Fruit fly (Drosophila melanogaster) whole organism, prepupa: ENCODE data around the gene CG46244.

Experiments used
- Blimp-1 ChIP-seq: fragments of 200-800 bp; sonication (Bioruptor generic); optimal IDR thresholded peaks from 3 replicates; lab custom pipeline; 2017; ENCODE audit warnings: missing biosample characterization, missing genetic modification characterization, mild to moderate bottlenecking, moderate library complexity, missing genetic modification reagents
- CG10631 ChIP-seq: fragments of 200-800 bp; sonication (Bioruptor generic); optimal IDR thresholded peaks from 2 replicates; lab custom pipeline; 2016; ENCODE audit warnings: missing biosample characterization, missing genetic modification characterization
- CG11294 ChIP-seq: fragments of 200-800 bp; sonication (Bioruptor generic); IDR thresholded peaks from 2 replicates; pipeline ENCODE4 v1.3.6; 2022; ENCODE audit warnings: missing biosample characterization, missing genetic modification characterization
- CG11762 ChIP-seq: fragments of 200-800 bp; sonication (Bioruptor generic); optimal IDR thresholded peaks from 3 replicates; lab custom pipeline; 2016; ENCODE audit warnings: missing biosample characterization, missing genetic modification characterization; ENCODE audit not compliant: insufficient read depth
- CG11902 ChIP-seq: fragments of 200-800 bp; sonication (Bioruptor generic); optimal IDR thresholded peaks from 3 replicates; lab custom pipeline; 2016; ENCODE audit warnings: missing biosample characterization, missing genetic modification characterization
- CG15336 ChIP-seq: fragments of 200-800 bp; sonication (Bioruptor generic); IDR thresholded peaks from 2 replicates; pipeline ENCODE4 v1.3.6; 2022; ENCODE audit warnings: missing biosample characterization, missing genetic modification characterization
- CG3032 ChIP-seq: fragments of 200-800 bp; optimal IDR thresholded peaks from 2 replicates; lab custom pipeline; 2019; ENCODE audit warnings: missing biosample characterization, mild to moderate bottlenecking, missing genetic modification characterization, moderate library complexity
- CG31627 ChIP-seq: fragments of 200-800 bp; sonication (Bioruptor generic); optimal IDR thresholded peaks from 3 replicates; lab custom pipeline; 2016; ENCODE audit warnings: missing biosample characterization, missing genetic modification characterization
- CG32006 ChIP-seq: fragments of 200-800 bp; sonication (Bioruptor generic); optimal IDR thresholded peaks from 3 replicates; lab custom pipeline; 2017; ENCODE audit warnings: missing biosample characterization, mild to moderate bottlenecking, missing genetic modification characterization
- CG4318 ChIP-seq: fragments of 200-800 bp; sonication (Bioruptor generic); optimal IDR thresholded peaks from 3 replicates; lab custom pipeline; 2017; ENCODE audit warnings: missing biosample characterization, mild to moderate bottlenecking, missing genetic modification characterization
- CG6163 ChIP-seq: fragments of 200-800 bp; sonication (Bioruptor generic); IDR thresholded peaks from 3 replicates; pipeline ENCODE4 v1.3.6; 2022; ENCODE audit warnings: missing biosample characterization, missing genetic modification characterization
- CG6792 ChIP-seq: fragments of 200-800 bp; sonication (Bioruptor generic); optimal IDR thresholded peaks from 3 replicates; lab custom pipeline; 2016; ENCODE audit warnings: missing biosample characterization, missing genetic modification characterization
- CG6854 ChIP-seq: fragments of 200-800 bp; sonication (Bioruptor generic); optimal IDR thresholded peaks from 2 replicates; lab custom pipeline; 2017; ENCODE audit warnings: missing biosample characterization, mild to moderate bottlenecking, missing genetic modification characterization
- CG8119 ChIP-seq: fragments of 200-800 bp; sonication (Bioruptor generic); IDR thresholded peaks from 3 replicates; pipeline ENCODE4 v1.3.6; 2022; ENCODE audit warnings: missing biosample characterization, missing genetic modification characterization
- CG8319 ChIP-seq: fragments of 200-800 bp; sonication (Bioruptor generic); optimal IDR thresholded peaks from 3 replicates; lab custom pipeline; 2016; ENCODE audit warnings: missing biosample characterization, missing genetic modification characterization
- CG8632 ChIP-seq: fragments of 200-800 bp; sonication (Bioruptor generic); optimal IDR thresholded peaks from 3 replicates; lab custom pipeline; 2016; ENCODE audit warnings: missing biosample characterization, missing genetic modification characterization
- Eip75B ChIP-seq: fragments of 200-800 bp; sonication (Bioruptor generic); optimal IDR thresholded peaks from 3 replicates; lab custom pipeline; 2016; ENCODE audit warnings: missing biosample characterization, missing genetic modification characterization
- Ets96B ChIP-seq: fragments of 200-800 bp; optimal IDR thresholded peaks from 2 replicates; lab custom pipeline; 2019; ENCODE audit warnings: missing biosample characterization, mild to moderate bottlenecking, missing genetic modification characterization, moderate library complexity
- Hr39 ChIP-seq: fragments of 200-800 bp; sonication (Bioruptor generic); optimal IDR thresholded peaks from 2 replicates; lab custom pipeline; 2016; ENCODE audit warnings: missing biosample characterization, missing genetic modification characterization
- Hr4 ChIP-seq: fragments of 200-800 bp; sonication (Bioruptor generic); optimal IDR thresholded peaks from 3 replicates; lab custom pipeline; 2016; ENCODE audit warnings: missing biosample characterization, missing genetic modification characterization
- Lpt ChIP-seq: fragments of 200-800 bp; sonication (Bioruptor generic); optimal IDR thresholded peaks from 3 replicates; lab custom pipeline; 2016; ENCODE audit warnings: missing biosample characterization, missing genetic modification characterization
- Met ChIP-seq: fragments of 200-800 bp; sonication (Bioruptor generic); optimal IDR thresholded peaks from 3 replicates; lab custom pipeline; 2016; ENCODE audit warnings: missing biosample characterization, missing genetic modification characterization
- Sox14 ChIP-seq: fragments of 200-800 bp; sonication (Bioruptor generic); optimal IDR thresholded peaks from 3 replicates; lab custom pipeline; 2016; ENCODE audit warnings: missing biosample characterization, missing genetic modification characterization
- Sox15 ChIP-seq: fragments of 200-800 bp; sonication (Bioruptor generic); optimal IDR thresholded peaks from 3 replicates; lab custom pipeline; 2016; ENCODE audit warnings: missing biosample characterization, missing genetic modification characterization
- achi ChIP-seq: fragments of 200-800 bp; sonication (Bioruptor generic); optimal IDR thresholded peaks from 3 replicates; lab custom pipeline; 2016; ENCODE audit warnings: missing biosample characterization, missing genetic modification characterization
- cyc ChIP-seq: fragments of 200-800 bp; sonication (Bioruptor generic); optimal IDR thresholded peaks from 3 replicates; lab custom pipeline; 2016; ENCODE audit warnings: missing biosample characterization, missing genetic modification characterization
- dac ChIP-seq: fragments of 200-800 bp; sonication (Bioruptor generic); optimal IDR thresholded peaks from 2 replicates; lab custom pipeline; 2017; ENCODE audit warnings: missing biosample characterization, mild to moderate bottlenecking, missing genetic modification characterization
- eg ChIP-seq: fragments of 200-800 bp; sonication (Bioruptor generic); IDR thresholded peaks from 3 replicates; pipeline ENCODE4 v1.3.6; 2022; ENCODE audit warnings: missing biosample characterization, missing genetic modification characterization
- fd59A ChIP-seq: fragments of 200-800 bp; sonication (Bioruptor generic); optimal IDR thresholded peaks from 2 replicates; lab custom pipeline; 2017; ENCODE audit warnings: missing biosample characterization, mild to moderate bottlenecking, missing genetic modification characterization, missing genetic modification reagents
- fd85E ChIP-seq: fragments of 200-800 bp; sonication (Bioruptor generic); optimal IDR thresholded peaks from 3 replicates; lab custom pipeline; 2016; ENCODE audit warnings: missing biosample characterization, missing genetic modification characterization
- fkh ChIP-seq: fragments of 200-800 bp; sonication (Bioruptor generic); optimal IDR thresholded peaks from 3 replicates; lab custom pipeline; 2017; ENCODE audit warnings: missing biosample characterization, mild to moderate bottlenecking, missing genetic modification characterization, moderate library complexity
- lz ChIP-seq: fragments of 200-800 bp; sonication (Bioruptor generic); optimal IDR thresholded peaks from 3 replicates; lab custom pipeline; 2016; ENCODE audit warnings: missing biosample characterization, missing genetic modification characterization
- net ChIP-seq: fragments of 200-800 bp; sonication (Bioruptor generic); optimal IDR thresholded peaks from 3 replicates; lab custom pipeline; 2016; ENCODE audit warnings: missing biosample characterization, missing genetic modification characterization
- salr ChIP-seq, 2 experiments: fragments of 200-800 bp; sonication (Bioruptor generic); optimal IDR thresholded peaks; 3 replicates each; lab custom pipeline; 2016 to 2018; ENCODE audit warnings: missing biosample characterization in 2 of 2, missing genetic modification characterization in 2 of 2, mild to moderate bottlenecking in 1 of 2
- spab ChIP-seq: fragments of 200-800 bp; sonication (Bioruptor generic); optimal IDR thresholded peaks from 2 replicates; lab custom pipeline; 2017; ENCODE audit warnings: missing biosample characterization, mild to moderate bottlenecking, missing genetic modification characterization, missing genetic modification reagents
- svp ChIP-seq: fragments of 200-800 bp; sonication (Bioruptor generic); peaks from one replicate; lab custom pipeline; 2016; ENCODE audit warnings: missing biosample characterization, missing genetic modification characterization
- topi ChIP-seq: fragments of 200-800 bp; sonication (Bioruptor generic); optimal IDR thresholded peaks from 3 replicates; lab custom pipeline; 2016; ENCODE audit warnings: missing biosample characterization, missing genetic modification characterization
- vri ChIP-seq: fragments of 200-800 bp; sonication (Bioruptor generic); optimal IDR thresholded peaks from 3 replicates; lab custom pipeline; 2016; ENCODE audit warnings: missing biosample characterization, mild to moderate bottlenecking, missing genetic modification characterization

Gene CG46244

dm6 chr2L:19605365-19605921 lies 926 bp upstream of the CG46244 start:
- no peak for TF ChIP-seq salr (GFP tag; optimal IDR thresholded peaks at IDR 0.05; lab: Kevin White, UChicago)
- no peak for TF ChIP-seq Sox14 (GFP tag; lab: Kevin White, UChicago)
- no peak for TF ChIP-seq svp (GFP tag; lab: Kevin White, UChicago)
- no peak for TF ChIP-seq CG8632
- TF ChIP-seq Sox15 (GFP tag; lab: Kevin White, UChicago): no peak
- TF ChIP-seq CG32006 (GFP tag; lab: Kevin White, UChicago): no peak
- TF ChIP-seq Hr4 (GFP tag; lab: Kevin White, UChicago): no peak
- TF ChIP-seq CG4318 (GFP tag; lab: Kevin White, UChicago): no peak
- TF ChIP-seq CG10631: no peak
- TF ChIP-seq Lpt (GFP tag; lab: Kevin White, UChicago): no peak
- no peak for TF ChIP-seq Ets96B (tag; lab: Kevin White, UChicago)
- no peak for TF ChIP-seq lz (GFP tag; lab: Kevin White, UChicago)
- no peak for TF ChIP-seq CG6854
- TF ChIP-seq CG11762 (GFP tag; lab: Kevin White, UChicago): no peak

dm6 chr2L:19628002-19628401 lies 21.6 kb downstream of the CG46244 start:
- TF ChIP-seq CG8319 (GFP tag; lab: Kevin White, UChicago): no peak
- TF ChIP-seq fd59A: no peak
- no peak for TF ChIP-seq CG8632
- TF ChIP-seq CG8119 (GFP tag; lab: Robert Waterston, UW): no peak
- no peak for TF ChIP-seq fkh
- no peak for TF ChIP-seq Eip75B (GFP tag; lab: Kevin White, UChicago)
- no peak for TF ChIP-seq fd85E (GFP tag; lab: Kevin White, UChicago)
- no peak for TF ChIP-seq spab (GFP tag; lab: Kevin White, UChicago)
- no peak for TF ChIP-seq CG6163 (GFP tag; lab: Robert Waterston, UW)
- TF ChIP-seq cyc (GFP tag; lab: Kevin White, UChicago): no peak
- TF ChIP-seq Hr39 (GFP tag; lab: Kevin White, UChicago): no peak
- no peak for TF ChIP-seq CG15336 (GFP tag; lab: Robert Waterston, UW)
- no peak for TF ChIP-seq eg (GFP tag; lab: Robert Waterston, UW)
- TF ChIP-seq CG31627 (GFP tag; lab: Kevin White, UChicago): no peak
- no peak for TF ChIP-seq CG10631
- TF ChIP-seq Blimp-1: no peak
- TF ChIP-seq lz (GFP tag; lab: Kevin White, UChicago): no peak
- TF ChIP-seq vri (GFP tag; lab: Kevin White, UChicago): no peak

- TF ChIP-seq eg (GFP tag; lab: Robert Waterston, UW) (no peak), CG11294 (GFP tag; lab: Robert Waterston, UW) (no peak), topi (no peak), CG11902 (GFP tag; lab: Kevin White, UChicago) (no peak), achi (GFP tag; lab: Kevin White, UChicago) (no peak), CG6854 (no peak), Blimp-1 (no peak), Met (GFP tag; lab: Kevin White, UChicago) (no peak), CG3032 (tag; lab: Kevin White, UChicago) (no peak), dac (GFP tag; lab: Kevin White, UChicago) (no peak), net (no peak), lz (GFP tag; lab: Kevin White, UChicago) (no peak), CG8119 (GFP tag; lab: Robert Waterston, UW) (no peak), Hr39 (GFP tag; lab: Kevin White, UChicago) (no peak), CG6792 (GFP tag; lab: Kevin White, UChicago) (no peak), CG8319 (GFP tag; lab: Kevin White, UChicago) (no peak)
Measured at dm6 chr2L:19634008-19634407, 27.6 kb downstream of the CG46244 start.
